Worm (Caenorhabditis elegans) whole organism, early embryonic: Measurements from ENCODE around the gene C05E11.3.

Source experiments
- B0310.2 ChIP-seq: sonication (generic microtip); optimal IDR thresholded peaks from 2 replicates; lab custom pipeline; 2016; ENCODE audit warnings: mild to moderate bottlenecking, missing genetic modification characterization, missing compliant biosample characterization
- F13C5.2 ChIP-seq: sonication (generic microtip); optimal IDR thresholded peaks from 2 replicates; lab custom pipeline; 2017; ENCODE audit warnings: mild to moderate bottlenecking, missing genetic modification characterization, inconsistent platforms, missing compliant biosample characterization
- aly-1 ChIP-seq: sonication (generic microtip); optimal IDR thresholded peaks from 2 replicates; lab custom pipeline; 2016; ENCODE audit warnings: missing genetic modification characterization, missing compliant biosample characterization
- ama-1 ChIP-seq: fragments of 150-350 bp; optimal IDR thresholded peaks from 2 replicates; lab custom pipeline; 2014
- ceh-13 ChIP-seq: fragments of 200-800 bp; sonication (Bioruptor generic); optimal IDR thresholded peaks from 2 replicates; lab custom pipeline; 2018; ENCODE audit warnings: mild to moderate bottlenecking, missing genetic modification characterization, missing compliant biosample characterization
- ceh-36 ChIP-seq: sonication (generic microtip); optimal IDR thresholded peaks from 2 replicates; lab custom pipeline; 2016; ENCODE audit warnings: missing genetic modification characterization, inconsistent platforms, missing compliant biosample characterization
- ets-7 ChIP-seq: sonication (generic microtip); optimal IDR thresholded peaks from 2 replicates; lab custom pipeline; 2016; ENCODE audit warnings: missing genotype, missing genetic modification characterization, missing compliant biosample characterization
- flt-1 ChIP-seq: fragments of 200-800 bp; sonication (Bioruptor generic); IDR thresholded peaks from 2 replicates; pipeline ENCODE4 v1.3.6; 2022; ENCODE audit warnings: missing genetic modification characterization, missing compliant biosample characterization
- hmbx-1 ChIP-seq: sonication (generic microtip); optimal IDR thresholded peaks from 2 replicates; lab custom pipeline; 2016; ENCODE audit warnings: mild to moderate bottlenecking, missing genetic modification characterization, missing compliant biosample characterization
- hmg-4 ChIP-seq: fragments of 200-800 bp; sonication (Bioruptor generic); optimal IDR thresholded peaks from 2 replicates; lab custom pipeline; 2018; ENCODE audit warnings: mild to moderate bottlenecking, missing genetic modification characterization, missing compliant biosample characterization
- hnd-1 ChIP-seq: sonication (generic microtip); optimal IDR thresholded peaks from 2 replicates; lab custom pipeline; 2016; ENCODE audit warnings: missing genetic modification characterization, missing compliant biosample characterization
- pes-1 ChIP-seq: fragments of 200-800 bp; sonication (Bioruptor generic); IDR thresholded peaks from 2 replicates; pipeline ENCODE4 v1.3.6; 2022; ENCODE audit warnings: missing genetic modification reagents, missing genetic modification characterization, missing compliant biosample characterization
- scrt-1 ChIP-seq: fragments of 200-800 bp; sonication (Bioruptor generic); IDR thresholded peaks from 2 replicates; pipeline ENCODE4 v1.3.6; 2022; ENCODE audit warnings: missing genetic modification characterization, missing compliant biosample characterization
- sea-1 ChIP-seq: fragments of 200-800 bp; sonication (Bioruptor generic); conservative IDR thresholded peaks from 2 replicates; pipeline ENCODE4 v1.3.6; 2022; ENCODE audit warnings: missing genetic modification characterization, missing compliant biosample characterization
- tbx-11 ChIP-seq: fragments of 200-800 bp; sonication (Bioruptor generic); IDR thresholded peaks from 2 replicates; pipeline ENCODE4 v1.3.6; 2022; ENCODE audit warnings: missing genetic modification characterization, missing compliant biosample characterization
- tbx-37 ChIP-seq: fragments of 200-800 bp; sonication (Bioruptor generic); conservative IDR thresholded peaks from 2 replicates; pipeline ENCODE4 v1.3.6; 2022; ENCODE audit warnings: missing genetic modification reagents, missing genetic modification characterization, missing compliant biosample characterization
- tra-4 ChIP-seq: sonication (generic microtip); optimal IDR thresholded peaks from 2 replicates; lab custom pipeline; 2017; ENCODE audit warnings: missing genetic modification characterization, missing compliant biosample characterization

C05E11.3 gene

DNA sequence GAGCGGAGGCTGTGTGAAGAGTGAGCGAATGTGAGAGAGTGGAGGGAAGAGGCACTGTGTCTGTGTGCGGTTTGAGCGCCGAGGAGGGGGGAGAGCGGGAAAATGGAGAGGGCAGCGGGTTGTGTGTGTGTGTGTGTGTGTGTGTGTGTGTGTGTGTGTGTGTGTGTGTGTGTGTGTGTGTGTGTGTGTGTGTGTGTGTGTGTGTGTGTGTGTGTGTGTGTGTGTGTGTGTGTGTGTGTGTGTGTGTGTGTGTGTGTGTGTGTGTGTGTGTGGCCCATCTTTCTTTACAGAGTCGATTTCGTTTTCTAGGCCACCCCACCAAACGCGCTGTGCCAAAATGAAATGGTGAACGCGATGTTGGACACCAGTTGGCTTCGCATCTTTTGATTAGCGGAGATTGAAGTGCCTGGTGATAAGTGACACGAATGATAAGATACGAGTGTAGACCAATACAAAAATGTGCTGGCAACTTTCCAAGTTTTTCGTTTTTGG is 28.4 kb downstream of the C05E11.3 start:
- TF ChIP-seq ceh-13 (GFP tag; lab: Kevin White, UChicago) = peak; percentile 45
- peak; percentile 82 for TF ChIP-seq F13C5.2 (tag; lab: Kevin White, UChicago)
- TF ChIP-seq ceh-36 (tag; lab: Kevin White, UChicago) = peak; percentile 48
- peak; percentile 51; the same call in 1 of the 2 replicates for TF ChIP-seq flt-1 (GFP tag; lab: Robert Waterston, UW)
- TF ChIP-seq tbx-37 (GFP tag; lab: Robert Waterston, UW) = peak; percentile 49; the same call in 1 of the 2 replicates
- peak; percentile 53 for TF ChIP-seq hmbx-1 (tag; lab: Kevin White, UChicago)
- peak; percentile 24 for TF ChIP-seq tra-4 (tag; lab: Kevin White, UChicago)
- TF ChIP-seq tbx-11 (GFP tag; lab: Robert Waterston, UW) = 0 out of 2 replicates have a peak, but pooled peaks have one; percentile 43
- TF ChIP-seq B0310.2 (tag; lab: Kevin White, UChicago) = peak; percentile 74
- TF ChIP-seq hmg-4 (GFP tag; lab: Kevin White, UChicago) = peak; percentile 95

DNA sequence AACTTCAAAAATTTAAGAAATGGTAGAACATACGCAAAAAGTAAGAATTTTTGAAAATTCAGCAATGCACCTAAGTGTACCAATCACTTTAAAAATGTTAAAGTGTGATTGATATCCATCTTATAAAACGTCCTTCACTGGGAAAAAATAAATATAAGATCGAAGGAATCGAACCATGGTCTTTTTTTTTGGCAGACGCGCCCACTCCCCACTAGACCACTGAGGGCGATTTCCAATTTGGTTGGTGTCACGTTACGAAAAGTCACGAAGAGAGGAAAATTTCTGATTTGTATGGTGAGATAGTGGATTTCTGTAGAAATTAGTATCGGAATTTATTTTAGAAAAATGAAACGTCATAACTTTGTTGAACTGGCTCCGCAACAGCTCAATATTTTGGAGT is 29.3 kb downstream of the C05E11.3 start:
- TF ChIP-seq ceh-36 (tag; lab: Kevin White, UChicago) = no peak
- no peak for TF ChIP-seq aly-1 (tag; lab: Kevin White, UChicago)
- no peak for TF ChIP-seq sea-1 (GFP tag; lab: Robert Waterston, UW)
- TF ChIP-seq hmbx-1 (tag; lab: Kevin White, UChicago) = no peak
- no peak for TF ChIP-seq ceh-13 (GFP tag; lab: Kevin White, UChicago)

DNA sequence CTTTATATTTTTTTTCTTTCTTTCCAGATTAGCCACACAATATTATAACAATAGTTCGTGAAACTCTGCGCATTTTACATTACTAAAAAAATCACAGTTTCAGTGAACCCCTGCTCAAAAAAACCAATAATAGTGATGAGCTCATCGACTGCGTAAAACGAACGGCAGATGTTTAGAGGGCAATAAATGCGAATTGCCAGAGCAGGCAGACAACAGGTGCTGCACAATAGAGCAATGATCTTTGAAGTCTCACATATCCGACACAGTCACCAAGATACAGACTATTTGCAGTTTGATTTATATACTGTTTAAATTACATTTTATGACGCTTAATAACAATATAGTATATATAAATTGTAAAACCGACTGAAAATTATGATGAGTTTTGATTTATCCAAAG is 31.6 kb downstream of the C05E11.3 start:
- TF ChIP-seq sea-1 (GFP tag; lab: Robert Waterston, UW) (no peak), hmbx-1 (tag; lab: Kevin White, UChicago) (no peak), flt-1 (GFP tag; lab: Robert Waterston, UW) (no peak), B0310.2 (tag; lab: Kevin White, UChicago) (no peak), tbx-11 (GFP tag; lab: Robert Waterston, UW) (no peak), aly-1 (tag; lab: Kevin White, UChicago) (no peak), hmg-4 (GFP tag; lab: Kevin White, UChicago) (no peak), ets-7 (tag; lab: Kevin White, UChicago) (no peak), F13C5.2 (tag; lab: Kevin White, UChicago) (no peak), hnd-1 (no peak), scrt-1 (no peak), ceh-13 (GFP tag; lab: Kevin White, UChicago) (no peak), tra-4 (tag; lab: Kevin White, UChicago) (no peak), ama-1 (lab: Kevin White, UChicago) (no peak), ceh-36 (tag; lab: Kevin White, UChicago) (no peak), pes-1 (GFP tag; lab: Robert Waterston, UW) (no peak), tbx-37 (GFP tag; lab: Robert Waterston, UW) (no peak)

DNA sequence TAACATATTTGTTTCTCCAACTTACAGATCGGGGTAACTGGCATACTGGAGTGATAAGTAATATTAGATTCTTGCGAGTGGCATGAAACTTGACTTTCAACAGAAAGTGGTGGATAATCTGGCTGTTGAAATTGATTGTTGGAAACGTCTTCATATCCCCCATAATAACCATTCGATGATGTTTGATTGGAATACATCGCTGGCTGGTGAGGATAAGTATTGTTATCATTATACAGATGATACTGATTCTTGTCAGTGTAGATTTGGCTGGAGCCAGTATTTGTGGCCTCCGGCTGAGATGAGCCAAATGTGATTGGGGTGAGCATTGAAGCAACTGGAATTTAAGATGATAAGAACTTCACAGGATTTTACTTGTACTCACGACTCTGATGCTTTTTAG is 37.0 kb downstream of the C05E11.3 start:
- TF ChIP-seq tra-4 (tag; lab: Kevin White, UChicago) (no peak), ceh-36 (tag; lab: Kevin White, UChicago) (no peak), F13C5.2 (tag; lab: Kevin White, UChicago) (no peak), B0310.2 (tag; lab: Kevin White, UChicago) (no peak), tbx-11 (GFP tag; lab: Robert Waterston, UW) (no peak), ceh-13 (GFP tag; lab: Kevin White, UChicago) (no peak), scrt-1 (no peak), pes-1 (GFP tag; lab: Robert Waterston, UW) (no peak), flt-1 (GFP tag; lab: Robert Waterston, UW) (no peak), hmg-4 (GFP tag; lab: Kevin White, UChicago) (no peak), hnd-1 (no peak), hmbx-1 (tag; lab: Kevin White, UChicago) (no peak), aly-1 (tag; lab: Kevin White, UChicago) (no peak), ama-1 (lab: Kevin White, UChicago) (no peak), tbx-37 (GFP tag; lab: Robert Waterston, UW) (no peak), sea-1 (GFP tag; lab: Robert Waterston, UW) (no peak), ets-7 (tag; lab: Kevin White, UChicago) (no peak)

DNA sequence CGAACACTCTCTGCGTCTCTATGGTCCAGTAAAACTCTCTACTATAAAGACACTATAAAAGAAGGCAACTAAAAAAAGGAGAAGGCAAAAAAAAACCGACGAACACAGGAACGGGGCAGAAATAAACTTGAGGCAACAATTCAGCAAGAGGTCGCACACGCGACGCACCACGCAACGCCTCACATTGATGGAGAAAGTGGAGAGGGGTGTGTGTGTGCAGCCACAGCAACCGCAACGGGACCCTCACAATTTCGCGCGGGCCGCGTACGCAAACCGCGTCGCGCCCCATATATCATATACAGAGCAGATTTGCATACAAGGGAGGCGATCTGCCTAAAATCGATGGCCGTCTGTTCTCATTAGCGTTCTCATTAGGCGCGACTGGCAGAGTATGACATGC is 38.8 kb downstream of the C05E11.3 start:
- TF ChIP-seq hnd-1 (no peak), sea-1 (GFP tag; lab: Robert Waterston, UW) (peak; percentile 67; the same call in 1 of the 2 replicates), tbx-37 (GFP tag; lab: Robert Waterston, UW) (no peak), ets-7 (tag; lab: Kevin White, UChicago) (peak; percentile 0), aly-1 (tag; lab: Kevin White, UChicago) (peak; percentile 37), hmbx-1 (tag; lab: Kevin White, UChicago) (no peak), F13C5.2 (tag; lab: Kevin White, UChicago) (peak; percentile 38), scrt-1 (peak; percentile 64; the same call in 1 of the 2 replicates), ceh-36 (tag; lab: Kevin White, UChicago) (no peak), ama-1 (lab: Kevin White, UChicago) (no peak), flt-1 (GFP tag; lab: Robert Waterston, UW) (no peak), tra-4 (tag; lab: Kevin White, UChicago) (no peak), B0310.2 (tag; lab: Kevin White, UChicago) (peak; percentile 16), pes-1 (GFP tag; lab: Robert Waterston, UW) (peak; percentile 50), tbx-11 (GFP tag; lab: Robert Waterston, UW) (no peak), hmg-4 (GFP tag; lab: Kevin White, UChicago) (peak; percentile 77)

DNA sequence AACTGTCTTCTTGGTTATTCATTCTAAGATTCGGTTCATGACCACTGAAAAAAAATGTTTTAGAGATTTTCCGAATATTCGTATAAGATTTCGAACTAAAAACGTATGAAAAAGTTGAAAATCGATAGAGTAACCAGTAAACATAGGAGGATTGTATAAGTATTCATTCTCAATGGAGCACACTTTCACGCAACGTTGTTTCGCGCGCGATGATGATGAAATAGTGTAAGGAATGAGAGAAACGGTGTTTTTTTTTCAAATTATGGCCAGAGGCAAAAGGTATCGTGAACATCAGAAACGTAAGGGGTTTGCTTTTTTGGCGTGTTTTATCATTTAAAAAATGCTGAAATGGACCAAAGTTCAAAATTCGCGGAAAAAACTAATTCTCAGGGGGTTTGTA is 41.5 kb downstream of the C05E11.3 start, which contains the start of gene pqn-65:
pqn-65 (minus strand) TSS at position 54 of the 400 bp plus-strand sequence.
- TF ChIP-seq tbx-11 (GFP tag; lab: Robert Waterston, UW) (no peak), flt-1 (GFP tag; lab: Robert Waterston, UW) (no peak), B0310.2 (tag; lab: Kevin White, UChicago) (no peak), F13C5.2 (tag; lab: Kevin White, UChicago) (no peak), ceh-13 (GFP tag; lab: Kevin White, UChicago) (no peak), ama-1 (lab: Kevin White, UChicago) (no peak), hmbx-1 (tag; lab: Kevin White, UChicago) (no peak), ceh-36 (tag; lab: Kevin White, UChicago) (no peak), pes-1 (GFP tag; lab: Robert Waterston, UW) (no peak), tbx-37 (GFP tag; lab: Robert Waterston, UW) (no peak), hmg-4 (GFP tag; lab: Kevin White, UChicago) (no peak), ets-7 (tag; lab: Kevin White, UChicago) (no peak), scrt-1 (no peak), hnd-1 (no peak), tra-4 (tag; lab: Kevin White, UChicago) (no peak)
